Worm (Caenorhabditis elegans): ENCODE results near the gene acl-1.

ce11 chrX:15876936-15877335 is 27.3 kb downstream of the acl-1 start:
- TF ChIP-seq ceh-100 (GFP tag; IDR thresholded peaks at IDR 0.05) (no peak), ztf-25 (GFP tag; IDR thresholded peaks at IDR 0.05) (no peak), hsf-1 (GFP tag; IDR thresholded peaks at IDR 0.05) (no peak), ceh-79 (tag; optimal IDR thresholded peaks at IDR 0.05) (no peak), rec-8 (tag; optimal IDR thresholded peaks at IDR 0.05) (no peak), tlf-1 (GFP tag; optimal IDR thresholded peaks at IDR 0.05) (no peak)

Measured in whole organism, young adult.